Fruit fly (Drosophila melanogaster): ENCODE results near the gene Ir10a.

The Ir10a gene

DNA sequence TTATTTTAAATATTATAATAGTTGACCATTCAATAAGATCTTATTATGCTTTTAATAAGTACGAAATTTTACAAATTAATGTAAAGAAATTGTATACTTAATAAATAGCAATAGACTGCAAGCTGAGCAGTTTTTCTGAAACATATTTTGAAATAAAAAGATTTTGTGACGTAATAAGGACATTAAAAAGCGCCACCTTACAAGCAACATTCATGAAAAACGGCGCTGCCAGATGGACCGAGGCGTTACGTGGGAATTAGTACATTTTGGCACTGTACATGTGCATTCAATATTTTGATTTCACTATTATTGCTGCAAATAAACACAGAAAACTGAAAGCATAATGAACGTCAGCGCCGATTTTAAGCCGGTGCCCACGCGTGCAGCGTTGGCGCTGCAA lies 37.8 kb upstream of the Ir10a start, which contains the start of gene CG1738 (continued):
- TF ChIP-seq pros (GFP tag; optimal IDR thresholded peaks at IDR 0.05) (no peak), CG4820 (GFP tag; optimal IDR thresholded peaks at IDR 0.05) (no peak), CG32532 (GFP tag; IDR thresholded peaks at IDR 0.05) (no peak), stwl (tag; optimal IDR thresholded peaks at IDR 0.05) (peak; percentile 13), CG10209 (GFP tag; optimal IDR thresholded peaks at IDR 0.05) (no peak), her (GFP tag; optimal IDR thresholded peaks at IDR 0.05) (no peak), crp (GFP tag; optimal IDR thresholded peaks at IDR 0.05) (no peak), dysf (GFP tag; IDR thresholded peaks at IDR 0.05) (0 out of 3 replicates have a peak, but pooled peaks have one; percentile 45), knrl (GFP tag; IDR thresholded peaks at IDR 0.05; ENCODE audit: partially characterized antibody) (no peak), zfh1 (GFP tag; IDR thresholded peaks at IDR 0.05) (no peak), CG8944 (GFP tag; optimal IDR thresholded peaks at IDR 0.05) (no peak), CG4424 (GFP tag; optimal IDR thresholded peaks at IDR 0.05) (peak; percentile 20), CG4730 (GFP tag; IDR thresholded peaks at IDR 0.05) (no peak), Dll (GFP tag; IDR thresholded peaks at IDR 0.05; ENCODE audit: partially characterized antibody) (no peak), sens (GFP tag) (peak; percentile 75), CG13424 (tag; optimal IDR thresholded peaks at IDR 0.05) (peak; percentile 10), Trl (optimal IDR thresholded peaks at IDR 0.05) (no peak), Trl (GFP tag; optimal IDR thresholded peaks at IDR 0.05) (no peak), Hmx (GFP tag; optimal IDR thresholded peaks at IDR 0.05) (no peak), eyg (GFP tag; optimal IDR thresholded peaks at IDR 0.05) (no peak), CG34422 (GFP tag; IDR thresholded peaks at IDR 0.05) (0 out of 3 replicates have a peak, but pooled peaks have one; percentile 44), CG11696 (GFP tag; IDR thresholded peaks at IDR 0.05) (no peak), dmrt11E (tag; optimal IDR thresholded peaks at IDR 0.05) (no peak), mam (GFP tag; optimal IDR thresholded peaks at IDR 0.05) (no peak), gem (tag; optimal IDR thresholded peaks at IDR 0.05) (peak; percentile 33), ftz-f1 (GFP tag; optimal IDR thresholded peaks at IDR 0.05) (no peak), CG1647 (GFP tag; optimal IDR thresholded peaks at IDR 0.05) (no peak), Nf-YC (tag; optimal IDR thresholded peaks at IDR 0.05) (peak; percentile 21), Nf-YB (GFP tag; optimal IDR thresholded peaks at IDR 0.05) (no peak), CG2129 (GFP tag; IDR thresholded peaks at IDR 0.05; ENCODE audit: partially characterized antibody) (no peak), CG10979 (tag; optimal IDR thresholded peaks at IDR 0.05) (no peak), CG1792 (GFP tag; optimal IDR thresholded peaks at IDR 0.05) (no peak), CG18262 (tag; optimal IDR thresholded peaks at IDR 0.05) (peak; percentile 11), CG15601 (tag; optimal IDR thresholded peaks at IDR 0.05) (no peak), CG16779 (GFP tag; IDR thresholded peaks at IDR 0.05) (no peak), ind (GFP tag; optimal IDR thresholded peaks at IDR 0.05) (peak; percentile 0), scrt (GFP tag; optimal IDR thresholded peaks at IDR 0.05) (peak; percentile 5), CG8359 (GFP tag; optimal IDR thresholded peaks at IDR 0.05; ENCODE audit: borderline replicate concordance) (no peak), stc (GFP tag; IDR thresholded peaks at IDR 0.05) (no peak), ro (GFP tag; IDR thresholded peaks at IDR 0.05) (no peak)

DNA sequence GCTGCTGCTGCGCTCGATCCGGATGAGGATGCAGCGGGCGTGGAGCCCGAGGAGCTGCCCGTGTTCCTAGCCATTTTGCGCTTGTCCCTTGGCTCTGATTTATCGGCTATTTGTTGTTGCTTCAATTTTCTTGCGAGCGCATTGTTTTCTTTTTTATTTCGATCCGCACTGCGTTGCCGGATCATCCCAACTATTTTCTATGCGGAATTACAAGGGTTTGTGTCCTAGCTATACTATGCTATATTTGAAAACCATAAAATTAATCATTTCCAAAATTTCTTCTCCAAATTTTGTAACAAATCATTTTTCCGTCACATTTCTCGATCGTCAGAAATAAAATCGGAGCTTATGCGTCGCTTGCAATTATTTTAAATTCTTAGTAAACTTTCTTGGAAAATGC lies 36.8 kb upstream of the Ir10a start, which contains the start of the genes GCS1 and CG11756:
Gene GCS1 (minus strand): TSS at position 193 of the 400 bp plus-strand sequence.
Gene CG11756 (plus strand): TSS at position 312 of the 400 bp plus-strand sequence.
- TF ChIP-seq Myb (GFP tag; optimal IDR thresholded peaks at IDR 0.05) (peak; percentile 21), nau (GFP tag; optimal IDR thresholded peaks at IDR 0.05) (no peak), NFAT (GFP tag; IDR thresholded peaks at IDR 0.05) (no peak), Fer2 (tag; optimal IDR thresholded peaks at IDR 0.05) (no peak), CG16813 (GFP tag; IDR thresholded peaks at IDR 0.05; ENCODE audit: partially characterized antibody) (no peak), CG4617 (GFP tag; optimal IDR thresholded peaks at IDR 0.05; ENCODE audit: borderline replicate concordance) (peak; percentile 47), stwl (tag; optimal IDR thresholded peaks at IDR 0.05) (peak; percentile 5), dm (GFP tag; optimal IDR thresholded peaks at IDR 0.05) (peak; percentile 16), CG12769 (tag; optimal IDR thresholded peaks at IDR 0.05) (no peak), Med (GFP tag) (peak; percentile 64), slp2 (GFP tag; optimal IDR thresholded peaks at IDR 0.05) (no peak), odd (GFP tag; optimal IDR thresholded peaks at IDR 0.05) (no peak), Ada2b (GFP tag; IDR thresholded peaks at IDR 0.05) (no peak), oc (tag; optimal IDR thresholded peaks at IDR 0.05) (no peak), CG2116 (GFP tag; optimal IDR thresholded peaks at IDR 0.05) (peak; percentile 29)
